Fruit fly (Drosophila melanogaster) whole organism, embryonic: ENCODE data around the gene CG14644.

ENCODE experiments used
- CG10431 ChIP-seq: fragments of 200-800 bp; sonication (Bioruptor generic); optimal IDR thresholded peaks from 3 replicates; lab custom pipeline; 2018; ENCODE audit warnings: missing biosample characterization, mild to moderate bottlenecking, missing genetic modification characterization
- CG11696 ChIP-seq: fragments of 200-800 bp; sonication (Bioruptor generic); IDR thresholded peaks from 2 replicates; pipeline ENCODE4 v1.3.6; 2022; ENCODE audit warnings: missing biosample characterization, missing genetic modification characterization
- CG12155 ChIP-seq: fragments of 200-800 bp; sonication (Bioruptor generic); optimal IDR thresholded peaks from 3 replicates; lab custom pipeline; 2016; ENCODE audit warnings: missing biosample characterization, missing genetic modification characterization
- CG6175 ChIP-seq: fragments of 200-800 bp; sonication (Bioruptor generic); IDR thresholded peaks from 3 replicates; pipeline ENCODE4 v1.3.6; 2022; ENCODE audit warnings: missing biosample characterization, missing genetic modification characterization
- Ptx1 ChIP-seq: fragments of 200-800 bp; sonication (Bioruptor generic); IDR thresholded peaks from 2 replicates; pipeline ENCODE4 v1.3.6; 2022; ENCODE audit warnings: missing biosample characterization, missing genetic modification characterization
- caup ChIP-seq: fragments of 200-800 bp; sonication (Bioruptor generic); optimal IDR thresholded peaks from 3 replicates; lab custom pipeline; 2017; ENCODE audit warnings: missing biosample characterization, mild to moderate bottlenecking, missing genetic modification characterization, moderate library complexity; ENCODE audit not compliant: severe bottlenecking
- crol ChIP-seq: fragments of 200-800 bp; sonication (Bioruptor generic); IDR thresholded peaks from 2 replicates; pipeline ENCODE4 v1.3.6; 2022; ENCODE audit warnings: missing biosample characterization, missing genetic modification characterization
- fd102C ChIP-seq: fragments of 200-800 bp; sonication (Bioruptor generic); optimal IDR thresholded peaks from 2 replicates; lab custom pipeline; 2018; ENCODE audit warnings: missing biosample characterization, mild to moderate bottlenecking, missing genetic modification characterization, moderate library complexity
- h ChIP-seq: fragments of >200 bp; optimal IDR thresholded peaks from 2 replicates; lab custom pipeline; 2017
- kni ChIP-seq: fragments of 200-800 bp; sonication (Bioruptor generic); optimal IDR thresholded peaks from 3 replicates; lab custom pipeline; 2017; ENCODE audit warnings: mild to moderate bottlenecking, missing biosample characterization, missing genetic modification reagents, missing genetic modification characterization
- prd ChIP-seq, 3 experiments: fragments of >200 bp in 2 of 3; fragments of 200-800 bp in 1 of 3; sonication (Bioruptor generic) in 1 of 3; optimal IDR thresholded peaks in 2 of 3; IDR thresholded peaks in 1 of 3; 2 replicates in 2 of 3; 3 replicates in 1 of 3; pipeline versions ENCODE4 v1.3.6 to Lab custom; 2017 to 2022; ENCODE audit warnings: missing biosample characterization in 1 of 3, missing genetic modification characterization in 1 of 3
- vvl ChIP-seq: fragments of 200-800 bp; sonication (Bioruptor generic); IDR thresholded peaks from 2 replicates; pipeline ENCODE4 v1.3.6; 2022; ENCODE audit warnings: missing biosample characterization, missing genetic modification characterization
- wor ChIP-seq: fragments of 200-800 bp; sonication (Bioruptor generic); IDR thresholded peaks from 2 replicates; pipeline ENCODE4 v1.3.6; 2022; ENCODE audit warnings: missing biosample characterization, missing genetic modification characterization

DNA sequence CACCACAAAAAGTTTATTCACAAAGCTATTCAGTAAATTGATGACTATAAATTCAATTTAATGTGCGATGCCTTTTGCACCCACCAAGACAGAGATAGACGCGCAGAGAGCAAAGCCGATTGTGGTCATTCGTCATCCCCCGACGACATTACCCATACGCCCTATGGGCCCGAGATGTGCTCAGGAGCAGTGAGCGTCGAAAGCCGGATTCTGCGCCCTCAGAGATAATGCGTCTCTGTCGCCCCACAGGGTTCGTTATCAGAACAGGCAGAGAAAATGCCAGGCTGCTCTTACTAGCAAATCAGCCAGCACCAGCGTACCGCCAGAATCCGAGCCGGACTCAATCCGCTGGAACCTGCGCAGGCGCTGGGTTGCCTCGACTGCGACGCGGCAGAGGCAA lies 38.4 kb upstream of the CG14644 start:
- TF ChIP-seq crol (no peak), fd102C (no peak), CG10431 (no peak), caup (GFP tag; lab: Kevin White, UChicago) (no peak), vvl (GFP tag; lab: Robert Waterston, UW) (no peak), CG6175 (no peak), wor (GFP tag; lab: Robert Waterston, UW) (no peak), CG11696 (GFP tag; lab: Robert Waterston, UW) (no peak), CG12155 (no peak), Ptx1 (GFP tag; lab: Robert Waterston, UW) (no peak), h (lab: Kevin White, UChicago) (no peak), kni (GFP tag; lab: Kevin White, UChicago) (no peak), prd (optimal IDR thresholded peaks at IDR 0.05; lab: Kevin White, UChicago) (no peak), prd (GFP tag; IDR thresholded peaks at IDR 0.05; lab: Robert Waterston, UW) (no peak)
